Fruit fly (Drosophila melanogaster): ENCODE data around the gene Atac2.
A peak's percentile ranks its signal among the peaks of the same experiment; 100 is the strongest.

Atac2 gene

dm6 chr2L:18652663-18653327 lies 40.7 kb upstream of the Atac2 start, which contains the start of gene Cyp310a1:
Cyp310a1 (minus strand) TSS chr2L:18653010.
- TF ChIP-seq Rel (GFP tag; optimal IDR thresholded peaks at IDR 0.05), result no peak
- TF ChIP-seq Rel (tag; optimal IDR thresholded peaks at IDR 0.05), result peak; percentile 83
- TF ChIP-seq Dfd (GFP tag; optimal IDR thresholded peaks at IDR 0.05), result no peak

dm6 chr2L:18647857-18648652 lies 36.0 kb upstream of the Atac2 start:
- TF ChIP-seq usp (GFP tag; optimal IDR thresholded peaks at IDR 0.05) (no peak), CG32264 (GFP tag; optimal IDR thresholded peaks at IDR 0.05) (no peak), br (GFP tag; optimal IDR thresholded peaks at IDR 0.05) (peak; percentile 22), CG9705 (GFP tag; optimal IDR thresholded peaks at IDR 0.05) (no peak), brk (GFP tag; optimal IDR thresholded peaks at IDR 0.05) (no peak), Hr78 (GFP tag; optimal IDR thresholded peaks at IDR 0.05) (no peak), fru (GFP tag; optimal IDR thresholded peaks at IDR 0.05) (peak; percentile 62), sv (GFP tag; optimal IDR thresholded peaks at IDR 0.05) (no peak), dsf (GFP tag; optimal IDR thresholded peaks at IDR 0.05; ENCODE audit: borderline replicate concordance) (no peak), Sp1 (GFP tag; optimal IDR thresholded peaks at IDR 0.05) (peak; percentile 40), rgr (GFP tag; optimal IDR thresholded peaks at IDR 0.05) (peak; percentile 20), foxo (GFP tag; optimal IDR thresholded peaks at IDR 0.05) (peak in 1 of 2 experiments; percentile 59), Dfd (GFP tag; optimal IDR thresholded peaks at IDR 0.05) (no peak), sage (GFP tag; optimal IDR thresholded peaks at IDR 0.05) (no peak), tai (GFP tag; optimal IDR thresholded peaks at IDR 0.05) (no peak), woc (GFP tag; optimal IDR thresholded peaks at IDR 0.05) (peak; percentile 10), Vsx2 (GFP tag; optimal IDR thresholded peaks at IDR 0.05; ENCODE audit: partially characterized antibody) (no peak), ey (GFP tag; optimal IDR thresholded peaks at IDR 0.05) (peak; percentile 20), Hr83 (GFP tag; optimal IDR thresholded peaks at IDR 0.05; ENCODE audit: poor library complexity, severe bottlenecking) (no peak), HLH106 (tag; optimal IDR thresholded peaks at IDR 0.05) (no peak), jim (GFP tag; optimal IDR thresholded peaks at IDR 0.05) (no peak), lola (GFP tag; optimal IDR thresholded peaks at IDR 0.05) (no peak), Mio (GFP tag; optimal IDR thresholded peaks at IDR 0.05) (no peak), Jra (GFP tag; optimal IDR thresholded peaks at IDR 0.05) (no peak), h (GFP tag; optimal IDR thresholded peaks at IDR 0.05) (peak; percentile 44), Myc (optimal IDR thresholded peaks at IDR 0.05) (no peak), N (GFP tag; optimal IDR thresholded peaks at IDR 0.05) (no peak), Rel (GFP tag; optimal IDR thresholded peaks at IDR 0.05) (no peak), Rel (tag; optimal IDR thresholded peaks at IDR 0.05) (no peak), psq (GFP tag; optimal IDR thresholded peaks at IDR 0.05) (peak; percentile 58), Hnf4 (GFP tag; optimal IDR thresholded peaks at IDR 0.05) (peak; percentile 44), pan (optimal IDR thresholded peaks at IDR 0.05) (no peak), dmrt93B (GFP tag; optimal IDR thresholded peaks at IDR 0.05) (no peak), Dif (GFP tag; optimal IDR thresholded peaks at IDR 0.05; ENCODE audit: partially characterized antibody) (no peak), Abd-B (GFP tag; optimal IDR thresholded peaks at IDR 0.05) (no peak), OdsH (GFP tag; optimal IDR thresholded peaks at IDR 0.05) (peak; percentile 47)

- no peak for TF ChIP-seq pan (optimal IDR thresholded peaks at IDR 0.05)
- peak; percentile 66 for TF ChIP-seq fru (GFP tag; optimal IDR thresholded peaks at IDR 0.05)
- TF ChIP-seq h (GFP tag; optimal IDR thresholded peaks at IDR 0.05), result peak; percentile 54
- TF ChIP-seq foxo (GFP tag; optimal IDR thresholded peaks at IDR 0.05), result peak in 1 of 2 experiments; percentile 59
- TF ChIP-seq Dfd (GFP tag; optimal IDR thresholded peaks at IDR 0.05), result no peak
- TF ChIP-seq Hnf4 (GFP tag; optimal IDR thresholded peaks at IDR 0.05), result peak; percentile 21
- TF ChIP-seq dmrt93B (GFP tag; optimal IDR thresholded peaks at IDR 0.05), result peak; percentile 17
- TF ChIP-seq Hr83 (GFP tag; optimal IDR thresholded peaks at IDR 0.05; ENCODE audit: poor library complexity, severe bottlenecking), result no peak
- no peak for TF ChIP-seq Myc (optimal IDR thresholded peaks at IDR 0.05)
- peak; percentile 56 for TF ChIP-seq br (GFP tag; optimal IDR thresholded peaks at IDR 0.05)
- TF ChIP-seq rgr (GFP tag; optimal IDR thresholded peaks at IDR 0.05), result peak; percentile 30
- TF ChIP-seq Vsx2 (GFP tag; optimal IDR thresholded peaks at IDR 0.05; ENCODE audit: partially characterized antibody), result no peak
- no peak for TF ChIP-seq lola (GFP tag; optimal IDR thresholded peaks at IDR 0.05)
- no peak for TF ChIP-seq dl (GFP tag; optimal IDR thresholded peaks at IDR 0.05; ENCODE audit: insufficient read depth in 1 of 2, partially characterized antibody in 2 of 2)
- peak; percentile 50 for TF ChIP-seq woc (GFP tag; optimal IDR thresholded peaks at IDR 0.05)
- TF ChIP-seq CrebA (GFP tag; optimal IDR thresholded peaks at IDR 0.05; ENCODE audit: borderline replicate concordance), result no peak
- no peak for TF ChIP-seq Rel (GFP tag; optimal IDR thresholded peaks at IDR 0.05)
- no peak for TF ChIP-seq Rel (tag; optimal IDR thresholded peaks at IDR 0.05)
- TF ChIP-seq CG9705 (GFP tag; optimal IDR thresholded peaks at IDR 0.05), result no peak
- peak; percentile 28 for TF ChIP-seq OdsH (GFP tag; optimal IDR thresholded peaks at IDR 0.05)
- TF ChIP-seq ey (GFP tag; optimal IDR thresholded peaks at IDR 0.05), result peak; percentile 54
- TF ChIP-seq sage (GFP tag; optimal IDR thresholded peaks at IDR 0.05), result no peak
- peak; percentile 31 for TF ChIP-seq Sp1 (GFP tag; optimal IDR thresholded peaks at IDR 0.05)
- peak; percentile 9 for TF ChIP-seq psq (GFP tag; optimal IDR thresholded peaks at IDR 0.05)
- TF ChIP-seq Jra (GFP tag; optimal IDR thresholded peaks at IDR 0.05), result no peak
- TF ChIP-seq HLH106 (tag; optimal IDR thresholded peaks at IDR 0.05), result peak; percentile 52
- TF ChIP-seq Hr78 (GFP tag; optimal IDR thresholded peaks at IDR 0.05), result no peak
- TF ChIP-seq jim (GFP tag; optimal IDR thresholded peaks at IDR 0.05), result no peak
- TF ChIP-seq CG32264 (GFP tag; optimal IDR thresholded peaks at IDR 0.05), result no peak
These were observed 33.4 kb upstream of the Atac2 start for dm6 chr2L:18645468-18645867.

Measured in whole organism, wandering third instar larva.